Worm (Caenorhabditis elegans) whole organism, L2 larva: ENCODE results near the gene acp-4.
A peak's percentile ranks its signal among the peaks of the same experiment; 100 is the strongest.

ENCODE experiments used
- R02D3.7 ChIP-seq: fragments of 150-350 bp; optimal IDR thresholded peaks from 2 replicates; lab custom pipeline; 2014; ENCODE audit warnings: missing biosample characterization, missing genetic modification characterization
- alr-1 ChIP-seq: fragments of 150-350 bp; optimal IDR thresholded peaks from 2 replicates; lab custom pipeline; 2014; ENCODE audit warnings: missing biosample characterization, missing genetic modification characterization
- aly-2 ChIP-seq: fragments of 150-350 bp; optimal IDR thresholded peaks from 2 replicates; lab custom pipeline; 2014; ENCODE audit warnings: missing biosample characterization, missing genetic modification characterization
- ama-1 ChIP-seq: fragments of 150-350 bp; optimal IDR thresholded peaks from 2 replicates; lab custom pipeline; 2018; ENCODE audit warnings: inconsistent platforms
- blmp-1 ChIP-seq: sonication (generic microtip); optimal IDR thresholded peaks from 2 replicates; lab custom pipeline; 2017; ENCODE audit warnings: missing genetic modification characterization, mild to moderate bottlenecking, missing compliant biosample characterization, antibody characterized with exemption, moderate library complexity; ENCODE audit not compliant: insufficient read depth
- ceh-16 ChIP-seq: fragments of 150-350 bp; optimal IDR thresholded peaks from 2 replicates; lab custom pipeline; 2014; ENCODE audit warnings: missing biosample characterization, missing genetic modification characterization
- ceh-82 ChIP-seq: fragments of 150-350 bp; optimal IDR thresholded peaks from 2 replicates; lab custom pipeline; 2014; ENCODE audit warnings: missing biosample characterization, missing genetic modification characterization
- crh-2 ChIP-seq: sonication (generic microtip); optimal IDR thresholded peaks from 2 replicates; lab custom pipeline; 2017; ENCODE audit warnings: missing biosample characterization, missing genetic modification characterization
- egl-27 ChIP-seq: sonication (generic microtip); optimal IDR thresholded peaks from 3 replicates; lab custom pipeline; 2017; ENCODE audit warnings: missing biosample characterization, missing genetic modification reagents, missing genetic modification characterization
- elt-3 ChIP-seq: sonication (generic microtip); optimal IDR thresholded peaks from 2 replicates; lab custom pipeline; 2017; ENCODE audit warnings: missing biosample characterization, missing genetic modification characterization
- fos-1 ChIP-seq: fragments of 150-350 bp; optimal IDR thresholded peaks from 2 replicates; lab custom pipeline; 2014; ENCODE audit warnings: missing biosample characterization, missing genetic modification characterization
- gmeb-1 ChIP-seq: fragments of 150-350 bp; optimal IDR thresholded peaks from 2 replicates; lab custom pipeline; 2014; ENCODE audit warnings: missing biosample characterization, missing genetic modification characterization
- lin-39 ChIP-seq: fragments of 150-350 bp; optimal IDR thresholded peaks from 2 replicates; lab custom pipeline; 2014; ENCODE audit warnings: missing biosample characterization, missing genetic modification reagents, missing genetic modification characterization
- lsy-2 ChIP-seq, 2 experiments: fragments of 150-350 bp in 1 of 2; sonication (generic microtip) in 1 of 2; optimal IDR thresholded peaks; 2 replicates each; lab custom pipeline; 2014 to 2017; ENCODE audit warnings: missing biosample characterization in 2 of 2, missing genetic modification characterization in 2 of 2
- mab-5 ChIP-seq: fragments of 150-350 bp; optimal IDR thresholded peaks from 2 replicates; lab custom pipeline; 2014; ENCODE audit warnings: missing biosample characterization, missing genetic modification characterization
- mbf-1 ChIP-seq: sonication (generic microtip); optimal IDR thresholded peaks from 2 replicates; lab custom pipeline; 2017; ENCODE audit warnings: missing biosample characterization, missing genetic modification characterization
- mdl-1 ChIP-seq, 2 experiments: fragments of 150-350 bp in 1 of 2; sonication (generic microtip) in 1 of 2; optimal IDR thresholded peaks; 2 replicates each; lab custom pipeline; 2017; ENCODE audit warnings: missing biosample characterization in 2 of 2, missing genetic modification characterization in 2 of 2
- nhr-12 ChIP-seq: fragments of 150-350 bp; optimal IDR thresholded peaks from 2 replicates; lab custom pipeline; 2014; ENCODE audit warnings: missing biosample characterization, missing genetic modification characterization
- nhr-23 ChIP-seq: fragments of 150-350 bp; optimal IDR thresholded peaks from 2 replicates; lab custom pipeline; 2014; ENCODE audit warnings: missing biosample characterization, missing genetic modification reagents, missing genetic modification characterization
- nhr-237 ChIP-seq: fragments of 150-350 bp; optimal IDR thresholded peaks from 2 replicates; lab custom pipeline; 2014; ENCODE audit warnings: missing biosample characterization, missing genetic modification characterization
- nhr-25 ChIP-seq: fragments of 150-350 bp; sonication (generic microtip); optimal IDR thresholded peaks from 3 replicates; lab custom pipeline; 2014; ENCODE audit warnings: missing biosample characterization, missing genetic modification characterization
- nhr-6 ChIP-seq: fragments of 150-350 bp; optimal IDR thresholded peaks from 2 replicates; lab custom pipeline; 2014; ENCODE audit warnings: missing biosample characterization, missing genetic modification characterization
- nhr-77 ChIP-seq: fragments of 150-350 bp; optimal IDR thresholded peaks from 2 replicates; lab custom pipeline; 2014; ENCODE audit warnings: missing biosample characterization, missing genetic modification characterization
- peb-1 ChIP-seq: fragments of 150-350 bp; optimal IDR thresholded peaks from 2 replicates; lab custom pipeline; 2014; ENCODE audit warnings: missing biosample characterization, missing genetic modification characterization
- sem-4 ChIP-seq: fragments of 150-350 bp; optimal IDR thresholded peaks from 2 replicates; lab custom pipeline; 2014; ENCODE audit warnings: missing biosample characterization, missing genetic modification reagents, missing genetic modification characterization
- skn-1 ChIP-seq: sonication (generic microtip); optimal IDR thresholded peaks from 2 replicates; lab custom pipeline; 2017; ENCODE audit warnings: missing biosample characterization, missing genetic modification characterization
- sma-3 ChIP-seq: sonication (generic microtip); optimal IDR thresholded peaks from 2 replicates; lab custom pipeline; 2016; ENCODE audit warnings: missing genetic modification reagents, missing genetic modification characterization, missing compliant biosample characterization
- sma-9 ChIP-seq, 2 experiments: fragments of 150-350 bp in 1 of 2; sonication (generic microtip) in 1 of 2; optimal IDR thresholded peaks; 2 replicates each; lab custom pipeline; 2014 to 2016; ENCODE audit warnings: missing genetic modification characterization in 2 of 2, mild to moderate bottlenecking in 1 of 2, missing biosample characterization in 1 of 2, missing compliant biosample characterization in 1 of 2, missing genetic modification reagents in 1 of 2, moderate library complexity in 1 of 2
- snpc-4 ChIP-seq: fragments of 150-350 bp; optimal IDR thresholded peaks from 2 replicates; lab custom pipeline; 2014; ENCODE audit warnings: missing biosample characterization, missing genetic modification characterization
- unc-39 ChIP-seq: fragments of 150-350 bp; optimal IDR thresholded peaks from 2 replicates; lab custom pipeline; 2014; ENCODE audit warnings: missing biosample characterization, missing genetic modification characterization
- unc-62 ChIP-seq: fragments of 150-350 bp; optimal IDR thresholded peaks from 2 replicates; lab custom pipeline; 2014; ENCODE audit warnings: missing biosample characterization, missing genetic modification reagents, missing genetic modification characterization
- zag-1 ChIP-seq: fragments of 150-350 bp; optimal IDR thresholded peaks from 2 replicates; lab custom pipeline; 2014; ENCODE audit warnings: missing biosample characterization, missing genetic modification characterization
- ztf-1 ChIP-seq: fragments of 200-800 bp; sonication (Bioruptor generic); conservative IDR thresholded peaks from 2 replicates; pipeline ENCODE4 v1.3.6; 2022; ENCODE audit warnings: missing genetic modification characterization, missing compliant biosample characterization
- ztf-11 ChIP-seq: sonication (generic microtip); optimal IDR thresholded peaks from 2 replicates; lab custom pipeline; 2017; ENCODE audit warnings: missing biosample characterization, missing genetic modification characterization

Gene acp-4

ce11 chrII:8479337-8479736 is 44.4 kb upstream of the acp-4 start:
- no peak for TF ChIP-seq egl-27
- no peak for TF ChIP-seq fos-1 (tag; lab: Kevin White, UChicago)
- TF ChIP-seq ama-1, result peak; percentile 70
- no peak for TF ChIP-seq gmeb-1 (tag; lab: Kevin White, UChicago)
- no peak for TF ChIP-seq mdl-1 (tag; optimal IDR thresholded peaks at IDR 0.05; lab: Kevin White, UChicago)
- TF ChIP-seq nhr-25 (tag; lab: Kevin White, UChicago), result no peak
- no peak for TF ChIP-seq ztf-11 (tag; lab: Kevin White, UChicago)
- TF ChIP-seq lsy-2 (tag; optimal IDR thresholded peaks at IDR 0.05; lab: Kevin White, UChicago), result no peak
- TF ChIP-seq sma-3 (GFP tag; lab: Kevin White, UChicago), result no peak

ce11 chrII:8475306-8475822 is 40.5 kb upstream of the acp-4 start, which contains the start of the genes M05D6.1 and M05D6.3:
M05D6.1 (minus strand) TSS chrII:8475406.
M05D6.3 (plus strand) TSS chrII:8475772.
- TF ChIP-seq nhr-23 (no peak), mdl-1 (tag; optimal IDR thresholded peaks at IDR 0.05; lab: Kevin White, UChicago) (no peak), elt-3 (tag; lab: Kevin White, UChicago) (no peak)

ce11 chrII:8472916-8473315 is 38.0 kb upstream of the acp-4 start:
- no peak for TF ChIP-seq nhr-77
- TF ChIP-seq nhr-237, result no peak
- no peak for TF ChIP-seq nhr-25 (tag; lab: Kevin White, UChicago)
- no peak for TF ChIP-seq sem-4 (tag; lab: Kevin White, UChicago)
- no peak for TF ChIP-seq sma-3 (GFP tag; lab: Kevin White, UChicago)
- no peak for TF ChIP-seq mab-5
- TF ChIP-seq unc-62, result no peak
- no peak for TF ChIP-seq mdl-1 (tag; optimal IDR thresholded peaks at IDR 0.05; lab: Kevin White, UChicago)
- no peak for TF ChIP-seq lsy-2 (tag; optimal IDR thresholded peaks at IDR 0.05; lab: Kevin White, UChicago)
- no peak for TF ChIP-seq fos-1 (tag; lab: Kevin White, UChicago)
- TF ChIP-seq nhr-6 (tag; lab: Kevin White, UChicago), result no peak
- TF ChIP-seq peb-1 (tag; lab: Kevin White, UChicago), result no peak
- TF ChIP-seq sma-9 (GFP tag; optimal IDR thresholded peaks at IDR 0.05; lab: Kevin White, UChicago), result no peak
- no peak for TF ChIP-seq sma-9 (tag; optimal IDR thresholded peaks at IDR 0.05; lab: Kevin White, UChicago)
- no peak for TF ChIP-seq elt-3 (tag; lab: Kevin White, UChicago)
- TF ChIP-seq ceh-82 (tag; lab: Kevin White, UChicago), result no peak
- TF ChIP-seq aly-2 (tag; lab: Kevin White, UChicago), result no peak
- no peak for TF ChIP-seq snpc-4 (tag; lab: Kevin White, UChicago)
- no peak for TF ChIP-seq blmp-1 (tag; lab: Kevin White, UChicago)

- TF ChIP-seq nhr-77 (no peak), mbf-1 (tag; lab: Kevin White, UChicago) (no peak), sma-3 (GFP tag; lab: Kevin White, UChicago) (no peak), ztf-1 (GFP tag; lab: Robert Waterston, UW) (no peak), aly-2 (tag; lab: Kevin White, UChicago) (no peak), nhr-12 (tag; lab: Kevin White, UChicago) (no peak), nhr-6 (tag; lab: Kevin White, UChicago) (no peak), elt-3 (tag; lab: Kevin White, UChicago) (no peak), skn-1 (tag; lab: Kevin White, UChicago) (no peak), nhr-23 (no peak), blmp-1 (tag; lab: Kevin White, UChicago) (no peak), R02D3.7 (tag; lab: Kevin White, UChicago) (no peak), ceh-16 (tag; lab: Kevin White, UChicago) (no peak), alr-1 (tag; lab: Kevin White, UChicago) (no peak), lsy-2 (tag; optimal IDR thresholded peaks at IDR 0.05; lab: Kevin White, UChicago) (no peak), peb-1 (tag; lab: Kevin White, UChicago) (no peak), zag-1 (tag; lab: Kevin White, UChicago) (no peak), lin-39 (tag; lab: Kevin White, UChicago) (no peak), crh-2 (no peak)
Measured at ce11 chrII:8471139-8471538, 36.2 kb upstream of the acp-4 start, which contains the start of gene M05D6.8. M05D6.8 (minus strand) TSS chrII:8471239.

- TF ChIP-seq nhr-6 (tag; lab: Kevin White, UChicago) (no peak), ama-1 (no peak), snpc-4 (tag; lab: Kevin White, UChicago) (no peak), sem-4 (tag; lab: Kevin White, UChicago) (no peak), skn-1 (tag; lab: Kevin White, UChicago) (no peak), unc-39 (tag; lab: Kevin White, UChicago) (no peak), elt-3 (tag; lab: Kevin White, UChicago) (no peak)
- TF ChIP-seq, all 48 proteins: peak for 0
Measured at ce11 chrII:8467809-8468208, 32.9 kb upstream of the acp-4 start, which contains the start of gene M05D6.2. M05D6.2 (plus strand) TSS chrII:8468109.
